Worm (Caenorhabditis elegans): ENCODE measurements around the gene ZK829.9.
A peak's percentile ranks its signal among the peaks of the same experiment; 100 is the strongest.

ZK829.9 gene

ce11 chrIV:11970171-11970570 is at the start of gene ZK829.9:
ZK829.9 (plus strand) TSS chrIV:11970534.
- TF ChIP-seq aptf-2 (GFP tag; conservative IDR thresholded peaks at IDR 0.05) = peak; percentile 96
- 0 out of 2 replicates have a peak, but pooled peaks have one; percentile 31 for TF ChIP-seq hsf-1 (GFP tag; IDR thresholded peaks at IDR 0.05)
- 0 out of 2 replicates have a peak, but pooled peaks have one; percentile 34 for TF ChIP-seq cebp-2 (GFP tag; IDR thresholded peaks at IDR 0.05)
- TF ChIP-seq ceh-58 (GFP tag; IDR thresholded peaks at IDR 0.05) = no peak

ce11 chrIV:11922011-11922410 is 48.3 kb upstream of the ZK829.9 start, which contains the start of gene ZK822.1:
ZK822.1 (minus strand) TSS chrIV:11922131.
- TF ChIP-seq cebp-1 (GFP tag; IDR thresholded peaks at IDR 0.05) = no peak
- peak; percentile 10 for TF ChIP-seq cebp-1 (tag; optimal IDR thresholded peaks at IDR 0.05)
- TF ChIP-seq ztf-26 (tag; optimal IDR thresholded peaks at IDR 0.05) = no peak

ce11 chrIV:11923074-11923473 is 47.3 kb upstream of the ZK829.9 start, which contains the start of gene srlf-31:
srlf-31 (minus strand) TSS chrIV:11923174.
- no peak for TF ChIP-seq dpl-1 (GFP tag; optimal IDR thresholded peaks at IDR 0.05)
- TF ChIP-seq mcd-1 (GFP tag; IDR thresholded peaks at IDR 0.05) = no peak
- TF ChIP-seq K12H6.12 (tag; optimal IDR thresholded peaks at IDR 0.05) = no peak
- no peak for TF ChIP-seq Y95B8A.8 (GFP tag; IDR thresholded peaks at IDR 0.05)
- TF ChIP-seq ceh-58 (GFP tag; IDR thresholded peaks at IDR 0.05) = no peak
- TF ChIP-seq snpc-1.3 (tag; optimal IDR thresholded peaks at IDR 0.05; ENCODE audit: insufficient read depth) = no peak
- TF ChIP-seq egl-44 (GFP tag; IDR thresholded peaks at IDR 0.05) = no peak
- TF ChIP-seq fkh-3 (tag; optimal IDR thresholded peaks at IDR 0.05) = no peak
- TF ChIP-seq aptf-3 (GFP tag; IDR thresholded peaks at IDR 0.05) = no peak
- no peak for TF ChIP-seq bed-2 (GFP tag; IDR thresholded peaks at IDR 0.05)
- TF ChIP-seq hlh-26 (GFP tag; conservative IDR thresholded peaks at IDR 0.05) = no peak
- TF ChIP-seq F22D6.2 (tag; optimal IDR thresholded peaks at IDR 0.05) = no peak
- no peak for TF ChIP-seq ztf-26 (tag; optimal IDR thresholded peaks at IDR 0.05)
- no peak for TF ChIP-seq nfya-1 (tag; optimal IDR thresholded peaks at IDR 0.05; ENCODE audit: borderline replicate concordance, insufficient read depth)
- TF ChIP-seq unc-62 (GFP tag; optimal IDR thresholded peaks at IDR 0.05) = no peak
- TF ChIP-seq athp-1 (tag; optimal IDR thresholded peaks at IDR 0.05) = no peak
- no peak for TF ChIP-seq lin-54 (GFP tag; optimal IDR thresholded peaks at IDR 0.05)

ce11 chrIV:11924092-11924491 is 46.2 kb upstream of the ZK829.9 start:
- TF ChIP-seq ztf-18 (tag; optimal IDR thresholded peaks at IDR 0.05) (no peak), unc-130 (GFP tag; optimal IDR thresholded peaks at IDR 0.05) (no peak), snpc-4 (GFP tag; optimal IDR thresholded peaks at IDR 0.05) (no peak), snpc-4 (tag; optimal IDR thresholded peaks at IDR 0.05) (no peak), dpff-1 (tag; optimal IDR thresholded peaks at IDR 0.05) (no peak), mes-4 (tag; optimal IDR thresholded peaks at IDR 0.05) (no peak), him-1 (tag; optimal IDR thresholded peaks at IDR 0.05) (no peak), B0336.3 (GFP tag; IDR thresholded peaks at IDR 0.05) (no peak), hsf-1 (GFP tag; IDR thresholded peaks at IDR 0.05) (no peak), nhr-27 (tag; optimal IDR thresholded peaks at IDR 0.05) (no peak), bed-1 (GFP tag; IDR thresholded peaks at IDR 0.05) (no peak)

ce11 chrIV:11925346-11926075 is 44.8 kb upstream of the ZK829.9 start, which contains the start of the genes srlf-33 and srlf-32:
srlf-33 (minus strand) TSS chrIV:11925446.
srlf-32 (plus strand) TSS chrIV:11926025.
- TF ChIP-seq lsy-27 (tag; optimal IDR thresholded peaks at IDR 0.05; ENCODE audit: borderline replicate concordance, insufficient read depth) (no peak), ceh-79 (tag; optimal IDR thresholded peaks at IDR 0.05) (no peak), attf-5 (GFP tag; optimal IDR thresholded peaks at IDR 0.05) (no peak), attf-6 (GFP tag; IDR thresholded peaks at IDR 0.05) (no peak), ceh-100 (GFP tag; IDR thresholded peaks at IDR 0.05) (no peak), B0019.2 (GFP tag; conservative IDR thresholded peaks at IDR 0.05) (no peak), B0336.3 (GFP tag; IDR thresholded peaks at IDR 0.05) (no peak), athp-1 (tag; optimal IDR thresholded peaks at IDR 0.05) (no peak), mes-4 (tag; optimal IDR thresholded peaks at IDR 0.05) (no peak), lag-1 (GFP tag; IDR thresholded peaks at IDR 0.05) (no peak), ccch-3 (GFP tag; optimal IDR thresholded peaks at IDR 0.05) (no peak), F49E8.2 (tag; optimal IDR thresholded peaks at IDR 0.05; ENCODE audit: insufficient read depth) (no peak), pbrm-1 (GFP tag; IDR thresholded peaks at IDR 0.05) (no peak), hsf-1 (GFP tag; IDR thresholded peaks at IDR 0.05) (no peak)
